Worm (Caenorhabditis elegans): ENCODE measurements around the gene gst-30.
"Not testable (repeated sequence)": the region's sequence is repeated elsewhere in the genome, so short reads cannot be mapped to it uniquely, and the experiment has no call there.

The gst-30 gene

ce11 chrII:4935518-4935917, 664 bp upstream of the gst-30 start, which contains the start of gene ZK546.5:
Gene ZK546.5, plus strand, starts transcription at chrII:4935818.
- TF ChIP-seq lin-38 (GFP tag; IDR thresholded peaks at IDR 0.05) (peak; percentile 60), nhr-77 (tag; optimal IDR thresholded peaks at IDR 0.05) (no peak), aha-1 (tag) (peak; percentile 24)

- not testable (repeated sequence) for TF ChIP-seq T20F7.1 (GFP tag; optimal IDR thresholded peaks at IDR 0.05); dve-1 (tag; optimal IDR thresholded peaks at IDR 0.05; ENCODE audit: insufficient read depth); lin-15B (tag; optimal IDR thresholded peaks at IDR 0.05)
These were observed 2.1 kb downstream of the gst-30 start, which contains the start of gene msp-152 for ce11 chrII:4932727-4933126. Gene msp-152, plus strand, starts transcription at chrII:4933027.

- TF ChIP-seq unc-62 (GFP tag; optimal IDR thresholded peaks at IDR 0.05 in 1 of 2) (peak in 1 of 2 experiments; percentile 91), unc-62 (tag; optimal IDR thresholded peaks at IDR 0.05) (no peak), F44E2.7 (GFP tag; IDR thresholded peaks at IDR 0.05) (no peak)
These were observed 3.6 kb downstream of the gst-30 start for ce11 chrII:4931286-4931685.

ce11 chrII:4928367-4928766, 6.5 kb downstream of the gst-30 start:
- TF ChIP-seq tra-1 (GFP tag; IDR thresholded peaks at IDR 0.05) (peak; percentile 88), lin-29 (GFP tag; IDR thresholded peaks at IDR 0.05) (0 out of 2 replicates have a peak, but pooled peaks have one; percentile 15), lim-7 (GFP tag; IDR thresholded peaks at IDR 0.05) (peak; percentile 93), snpc-1.2 (GFP tag; IDR thresholded peaks at IDR 0.05) (peak; percentile 79), dmd-6 (GFP tag; IDR thresholded peaks at IDR 0.05) (peak; percentile 12; the same call in 1 of the 2 replicates), ctbp-1 (GFP tag; IDR thresholded peaks at IDR 0.05) (0 out of 2 replicates have a peak, but pooled peaks have one; percentile 55), D1046.2 (GFP tag; IDR thresholded peaks at IDR 0.05) (peak; percentile 86), madf-9 (GFP tag; conservative IDR thresholded peaks at IDR 0.05) (peak; percentile 58; the same call in 1 of the 2 replicates), Y48G9A.11 (GFP tag; IDR thresholded peaks at IDR 0.05) (peak; percentile 38; the same call in 1 of the 2 replicates), php-3 (GFP tag; IDR thresholded peaks at IDR 0.05) (0 out of 2 replicates have a peak, but pooled peaks have one; percentile 39), vab-7 (GFP tag; IDR thresholded peaks at IDR 0.05) (peak; percentile 82), hmg-1.1 (GFP tag; IDR thresholded peaks at IDR 0.05) (peak; percentile 59; the same call in 1 of the 2 replicates), egl-43 (GFP tag; IDR thresholded peaks at IDR 0.05) (peak; percentile 90), mxl-2 (GFP tag; conservative IDR thresholded peaks at IDR 0.05) (peak; percentile 70), lin-1 (GFP tag; IDR thresholded peaks at IDR 0.05) (peak; percentile 70), arid-1 (GFP tag; conservative IDR thresholded peaks at IDR 0.05) (peak; percentile 92), zip-11 (GFP tag; IDR thresholded peaks at IDR 0.05) (0 out of 2 replicates have a peak, but pooled peaks have one; percentile 18), T26A8.4 (GFP tag; IDR thresholded peaks at IDR 0.05) (peak; percentile 73), F44E2.7 (GFP tag; IDR thresholded peaks at IDR 0.05) (peak; percentile 50; the same call in 1 of the 2 replicates), F26F4.8 (GFP tag; conservative IDR thresholded peaks at IDR 0.05) (peak; percentile 87), ZK337.2 (GFP tag; IDR thresholded peaks at IDR 0.05) (peak; percentile 76; the same call in 1 of the 2 replicates), madf-5 (GFP tag; IDR thresholded peaks at IDR 0.05) (peak; percentile 75; a peak in 2 of 4 replicates), lin-38 (GFP tag; IDR thresholded peaks at IDR 0.05) (peak; percentile 81), ceh-44 (GFP tag; IDR thresholded peaks at IDR 0.05) (peak; percentile 76), pha-4 (GFP tag; IDR thresholded peaks at IDR 0.05) (peak; percentile 79; the same call in 1 of the 2 replicates), dmd-9 (GFP tag; IDR thresholded peaks at IDR 0.05) (0 out of 2 replicates have a peak, but pooled peaks have one; percentile 60), zfp-3 (GFP tag; conservative IDR thresholded peaks at IDR 0.05) (peak; percentile 70; the same call in 1 of the 2 replicates), Y105C5A.15 (GFP tag; IDR thresholded peaks at IDR 0.05) (peak; percentile 87; the same call in 1 of the 2 replicates), nhr-42 (GFP tag; IDR thresholded peaks at IDR 0.05) (peak; percentile 51; the same call in 1 of the 2 replicates), mdt-29 (GFP tag; IDR thresholded peaks at IDR 0.05) (peak; percentile 50; the same call in 1 of the 2 replicates), dmd-8 (GFP tag; IDR thresholded peaks at IDR 0.05) (peak; percentile 82)
- not testable (repeated sequence) for TF ChIP-seq pha-4 (tag; optimal IDR thresholded peaks at IDR 0.05)

Measured in whole organism, L4 larva.